Fruit fly (Drosophila melanogaster) whole organism, embryonic: ENCODE measurements around the gene CG6724.
A peak's percentile ranks its signal among the peaks of the same experiment; 100 is the strongest.

ENCODE experiments used
- Ada2b ChIP-seq: fragments of 200-800 bp; sonication (Bioruptor generic); IDR thresholded peaks from 2 replicates; pipeline ENCODE4 v1.3.6; 2022; ENCODE audit warnings: missing biosample characterization, missing genetic modification characterization
- Atf3 ChIP-seq: fragments of 200-800 bp; sonication (Bioruptor generic); optimal IDR thresholded peaks from 3 replicates; lab custom pipeline; 2016; ENCODE audit warnings: missing biosample characterization, missing genetic modification characterization
- Bgb ChIP-seq: fragments of 200-800 bp; sonication (Bioruptor generic); IDR thresholded peaks from 2 replicates; pipeline ENCODE4 v1.3.6; 2022; ENCODE audit warnings: missing biosample characterization, missing genetic modification characterization; ENCODE audit not compliant: partially characterized antibody
- C15 ChIP-seq: fragments of 200-800 bp; sonication (Bioruptor generic); IDR thresholded peaks from 3 replicates; pipeline ENCODE4 v1.3.6; 2022; ENCODE audit warnings: missing biosample characterization, missing genetic modification characterization
- CG11247 ChIP-seq: fragments of 200-800 bp; sonication (Bioruptor generic); IDR thresholded peaks from 2 replicates; pipeline ENCODE4 v1.3.6; 2022; ENCODE audit warnings: missing biosample characterization, missing genetic modification characterization
- CG11398 ChIP-seq: fragments of 200-800 bp; sonication (Bioruptor generic); optimal IDR thresholded peaks from 2 replicates; lab custom pipeline; 2016; ENCODE audit warnings: missing biosample characterization, missing genetic modification characterization
- CG12104 ChIP-seq: fragments of 200-800 bp; sonication (Bioruptor generic); optimal IDR thresholded peaks from 3 replicates; lab custom pipeline; 2016; ENCODE audit warnings: missing biosample characterization, missing genetic modification characterization
- CG12155 ChIP-seq: fragments of 200-800 bp; sonication (Bioruptor generic); optimal IDR thresholded peaks from 3 replicates; lab custom pipeline; 2016; ENCODE audit warnings: missing biosample characterization, missing genetic modification characterization
- CG12769 ChIP-seq: fragments of 200-800 bp; sonication (Bioruptor generic); optimal IDR thresholded peaks from 2 replicates; lab custom pipeline; 2019; ENCODE audit warnings: missing biosample characterization, mild to moderate bottlenecking, missing genetic modification characterization, moderate library complexity
- CG14014 ChIP-seq: fragments of 200-800 bp; sonication (Bioruptor generic); IDR thresholded peaks from 2 replicates; pipeline ENCODE4 v1.3.6; 2022; ENCODE audit warnings: missing biosample characterization, missing genetic modification characterization
- CG16813 ChIP-seq: fragments of 200-800 bp; sonication (Bioruptor generic); IDR thresholded peaks from 3 replicates; pipeline ENCODE4 v1.3.6; 2022; ENCODE audit warnings: missing biosample characterization, missing genetic modification characterization; ENCODE audit not compliant: partially characterized antibody
- CG17186 ChIP-seq: fragments of 200-800 bp; sonication (Bioruptor generic); optimal IDR thresholded peaks from 3 replicates; lab custom pipeline; 2017; ENCODE audit warnings: missing biosample characterization, missing genetic modification reagents, missing genetic modification characterization
- CG2120 ChIP-seq: fragments of 200-800 bp; sonication (Bioruptor generic); optimal IDR thresholded peaks from 3 replicates; lab custom pipeline; 2016; ENCODE audit warnings: missing biosample characterization, missing genetic modification characterization
- CG30431 ChIP-seq: fragments of 200-800 bp; sonication (Bioruptor generic); optimal IDR thresholded peaks from 2 replicates; lab custom pipeline; 2017; ENCODE audit warnings: missing biosample characterization, missing genetic modification characterization
- CG43689 ChIP-seq: fragments of 200-800 bp; sonication (Bioruptor generic); IDR thresholded peaks from 2 replicates; pipeline ENCODE4 v1.3.6; 2022; ENCODE audit warnings: missing biosample characterization, missing genetic modification characterization
- CG4707 ChIP-seq: fragments of 200-800 bp; sonication (Bioruptor generic); optimal IDR thresholded peaks from 2 replicates; lab custom pipeline; 2018; ENCODE audit warnings: missing biosample characterization, mild to moderate bottlenecking, missing genetic modification characterization, moderate library complexity
- CG4730 ChIP-seq: fragments of 200-800 bp; sonication (Bioruptor generic); IDR thresholded peaks from 2 replicates; pipeline ENCODE4 v1.3.6; 2022; ENCODE audit warnings: missing biosample characterization, missing genetic modification characterization
- CG6254 ChIP-seq: fragments of 200-800 bp; sonication (Bioruptor generic); optimal IDR thresholded peaks from 3 replicates; lab custom pipeline; 2017; ENCODE audit warnings: mild to moderate bottlenecking, missing biosample characterization, missing genetic modification reagents, missing genetic modification characterization
- CG6683 ChIP-seq: fragments of 200-800 bp; sonication (Bioruptor generic); optimal IDR thresholded peaks from 2 replicates; lab custom pipeline; 2017; ENCODE audit warnings: missing biosample characterization, mild to moderate bottlenecking, missing genetic modification characterization, missing genetic modification reagents
- CG7745 ChIP-seq: fragments of 200-800 bp; sonication (Bioruptor generic); optimal IDR thresholded peaks from 2 replicates; lab custom pipeline; 2018; ENCODE audit warnings: missing biosample characterization, mild to moderate bottlenecking, missing genetic modification characterization, moderate library complexity
- CG7786 ChIP-seq: fragments of 200-800 bp; sonication (Bioruptor generic); optimal IDR thresholded peaks from 2 replicates; lab custom pipeline; 2016; ENCODE audit warnings: missing biosample characterization, missing genetic modification characterization
- CG8478 ChIP-seq: fragments of >200 bp; optimal IDR thresholded peaks from 2 replicates; lab custom pipeline; 2018
- CG9727 ChIP-seq: fragments of 200-800 bp; sonication (Bioruptor generic); optimal IDR thresholded peaks from 3 replicates; lab custom pipeline; 2017; ENCODE audit warnings: missing biosample characterization, mild to moderate bottlenecking, missing genetic modification characterization
- CG9817 ChIP-seq: fragments of 200-800 bp; sonication (Bioruptor generic); optimal IDR thresholded peaks from 2 replicates; lab custom pipeline; 2018; ENCODE audit warnings: missing biosample characterization, mild to moderate bottlenecking, missing genetic modification characterization, moderate library complexity
- CkIIα-i1 ChIP-seq: fragments of 200-800 bp; sonication (Bioruptor generic); IDR thresholded peaks from 2 replicates; pipeline ENCODE4 v1.3.6; 2022; ENCODE audit warnings: missing biosample characterization, missing genetic modification characterization
- Deaf1 ChIP-seq: fragments of 200-800 bp; optimal IDR thresholded peaks from 3 replicates; lab custom pipeline; 2019; ENCODE audit warnings: missing biosample characterization, mild to moderate bottlenecking, missing genetic modification characterization, moderate library complexity
- Hmr ChIP-seq: fragments of 200-800 bp; sonication (Bioruptor generic); optimal IDR thresholded peaks from 3 replicates; lab custom pipeline; 2017; ENCODE audit warnings: mild to moderate bottlenecking, missing biosample characterization, missing genetic modification reagents, missing genetic modification characterization
- Mes4 ChIP-seq: fragments of 200-800 bp; sonication (Bioruptor generic); optimal IDR thresholded peaks from 2 replicates; lab custom pipeline; 2016; ENCODE audit warnings: missing biosample characterization, missing genetic modification characterization
- NC2β ChIP-seq: fragments of 200-800 bp; sonication (Bioruptor generic); optimal IDR thresholded peaks from 2 replicates; lab custom pipeline; 2016; ENCODE audit warnings: missing biosample characterization, missing genetic modification characterization
- Neu2 ChIP-seq: fragments of 200-800 bp; sonication (Bioruptor generic); optimal IDR thresholded peaks from 3 replicates; lab custom pipeline; 2016; ENCODE audit warnings: missing biosample characterization, missing genetic modification characterization, borderline replicate concordance
- Opbp ChIP-seq: fragments of 200-800 bp; sonication (Bioruptor generic); IDR thresholded peaks from 3 replicates; pipeline ENCODE4 v1.3.6; 2022; ENCODE audit warnings: missing biosample characterization, missing genetic modification characterization; ENCODE audit not compliant: partially characterized antibody
- Pdp1 ChIP-seq, 2 experiments: fragments of 200-800 bp; sonication (Bioruptor generic); optimal IDR thresholded peaks; 3 replicates each; lab custom pipeline; 2016; ENCODE audit warnings: missing biosample characterization in 2 of 2, missing genetic modification characterization in 2 of 2, mild to moderate bottlenecking in 1 of 2, moderate library complexity in 1 of 2
- Rx ChIP-seq: fragments of 200-800 bp; sonication (Bioruptor generic); IDR thresholded peaks from 2 replicates; pipeline ENCODE4 v1.3.6; 2022; ENCODE audit warnings: missing biosample characterization, missing genetic modification characterization
- Sox102F ChIP-seq: fragments of 200-800 bp; sonication (Bioruptor generic); optimal IDR thresholded peaks from 2 replicates; lab custom pipeline; 2018; ENCODE audit warnings: missing biosample characterization, mild to moderate bottlenecking, missing genetic modification characterization, moderate library complexity
- Ssrp ChIP-seq: fragments of 200-800 bp; sonication (Bioruptor generic); optimal IDR thresholded peaks from 2 replicates; lab custom pipeline; 2018; ENCODE audit warnings: missing biosample characterization, mild to moderate bottlenecking, missing genetic modification characterization, moderate library complexity
- TFAM ChIP-seq: fragments of 200-800 bp; sonication (Bioruptor generic); optimal IDR thresholded peaks from 2 replicates; lab custom pipeline; 2017; ENCODE audit warnings: missing biosample characterization, missing genetic modification characterization, inconsistent platforms
- ab ChIP-seq: fragments of 200-800 bp; sonication (Bioruptor generic); optimal IDR thresholded peaks from 2 replicates; lab custom pipeline; 2016; ENCODE audit warnings: missing biosample characterization, missing genetic modification characterization
- ap ChIP-seq: fragments of 200-800 bp; sonication (Bioruptor generic); IDR thresholded peaks from 2 replicates; pipeline ENCODE4 v1.3.6; 2022; ENCODE audit warnings: missing biosample characterization, missing genetic modification characterization
- br ChIP-seq: fragments of >200 bp; optimal IDR thresholded peaks from 2 replicates; lab custom pipeline; 2017
- caup ChIP-seq: fragments of 200-800 bp; sonication (Bioruptor generic); optimal IDR thresholded peaks from 3 replicates; lab custom pipeline; 2017; ENCODE audit warnings: missing biosample characterization, mild to moderate bottlenecking, missing genetic modification characterization, moderate library complexity; ENCODE audit not compliant: severe bottlenecking
- crol ChIP-seq: fragments of 200-800 bp; sonication (Bioruptor generic); IDR thresholded peaks from 2 replicates; pipeline ENCODE4 v1.3.6; 2022; ENCODE audit warnings: missing biosample characterization, missing genetic modification characterization
- emc ChIP-seq: fragments of 200-800 bp; sonication (Bioruptor generic); optimal IDR thresholded peaks from 2 replicates; lab custom pipeline; 2016; ENCODE audit warnings: missing biosample characterization, missing genetic modification characterization
- ems ChIP-seq: fragments of 200-800 bp; sonication (Bioruptor generic); optimal IDR thresholded peaks from 3 replicates; lab custom pipeline; 2016; ENCODE audit warnings: missing biosample characterization, missing genetic modification characterization
- fd102C ChIP-seq: fragments of 200-800 bp; sonication (Bioruptor generic); optimal IDR thresholded peaks from 2 replicates; lab custom pipeline; 2018; ENCODE audit warnings: missing biosample characterization, mild to moderate bottlenecking, missing genetic modification characterization, moderate library complexity
- insv ChIP-seq, 2 experiments: fragments of 200-800 bp; sonication (Bioruptor generic); optimal IDR thresholded peaks; 3 replicates each; lab custom pipeline; 2016 to 2018; ENCODE audit warnings: missing biosample characterization in 2 of 2, missing genetic modification characterization in 2 of 2
- knrl ChIP-seq: fragments of 200-800 bp; sonication (Bioruptor generic); IDR thresholded peaks from 3 replicates; pipeline ENCODE4 v1.3.6; 2022; ENCODE audit warnings: missing biosample characterization, missing genetic modification characterization; ENCODE audit not compliant: partially characterized antibody
- lilli ChIP-seq: fragments of 200-800 bp; sonication (Bioruptor generic); optimal IDR thresholded peaks from 3 replicates; lab custom pipeline; 2016; ENCODE audit warnings: missing biosample characterization, missing genetic modification characterization
- nmo ChIP-seq: fragments of 200-800 bp; sonication (Bioruptor generic); optimal IDR thresholded peaks from 2 replicates; lab custom pipeline; 2018; ENCODE audit warnings: missing biosample characterization, mild to moderate bottlenecking, missing genetic modification characterization, moderate library complexity
- org-1 ChIP-seq: fragments of 200-800 bp; sonication (Bioruptor generic); optimal IDR thresholded peaks from 2 replicates; lab custom pipeline; 2017; ENCODE audit warnings: missing biosample characterization, missing genetic modification characterization
- zfh2 ChIP-seq: fragments of 200-800 bp; sonication (Bioruptor generic); optimal IDR thresholded peaks from 2 replicates; lab custom pipeline; 2016; ENCODE audit warnings: missing biosample characterization, missing genetic modification characterization

Gene CG6724

DNA sequence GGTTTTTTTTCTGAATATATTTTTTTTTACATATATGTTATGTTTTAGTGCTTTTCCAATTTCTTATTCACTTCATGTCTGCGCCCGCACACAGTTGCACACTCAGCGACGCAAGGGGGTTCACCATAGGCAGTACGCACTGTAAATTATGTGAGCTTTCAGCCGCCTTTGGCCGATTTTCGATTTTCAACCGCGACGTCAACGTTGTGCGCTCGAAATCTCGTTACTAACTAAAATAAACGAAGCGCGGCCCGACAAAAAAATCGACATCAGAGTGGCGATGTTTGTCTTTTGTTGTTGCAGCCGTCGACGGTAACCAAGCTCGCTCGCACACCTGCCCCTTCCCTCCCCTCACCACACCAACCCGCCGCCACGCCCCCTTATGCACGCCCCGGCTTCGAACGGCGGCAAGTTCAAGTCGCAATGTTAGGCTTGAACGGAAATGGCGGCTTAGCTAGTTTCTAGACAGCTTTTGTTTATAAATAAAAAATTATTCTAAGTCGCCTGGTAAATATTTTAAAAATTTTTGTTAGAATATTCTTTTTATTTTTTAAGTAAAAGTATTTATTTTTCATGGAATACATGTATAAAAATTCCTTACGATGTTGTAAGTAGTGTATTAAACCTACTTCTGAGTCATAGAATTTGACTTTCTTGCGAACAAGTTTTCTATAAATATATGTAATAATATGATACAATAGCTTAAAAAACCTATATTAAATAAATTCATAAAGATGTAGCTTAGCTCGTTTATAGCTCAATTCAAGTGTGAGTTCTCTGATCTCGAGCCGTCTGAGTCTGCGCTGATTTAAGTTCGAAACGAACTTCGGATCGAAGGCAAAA, 31.3 kb upstream of the CG6724 start, which contains the start of gene CG31869 (continued):
- TF ChIP-seq CG6683 (GFP tag; lab: Kevin White, UChicago) (no peak), CkIIα-i1 (GFP tag; lab: Robert Waterston, UW) (no peak), C15 (GFP tag; lab: Robert Waterston, UW) (no peak), Deaf1 (tag; lab: Kevin White, UChicago) (peak; percentile 77), CG2120 (GFP tag; lab: Kevin White, UChicago) (peak; percentile 34), CG43689 (GFP tag; lab: Robert Waterston, UW) (no peak), CG7786 (GFP tag; lab: Kevin White, UChicago) (no peak), CG12104 (GFP tag; lab: Kevin White, UChicago) (no peak), lilli (GFP tag; lab: Kevin White, UChicago) (no peak), Atf3 (no peak), CG11247 (no peak), Rx (GFP tag; lab: Robert Waterston, UW) (0 out of 2 replicates have a peak, but pooled peaks have one; percentile 10), insv (GFP tag; optimal IDR thresholded peaks at IDR 0.05; lab: Kevin White, UChicago) (no peak), nmo (GFP tag; lab: Kevin White, UChicago) (no peak), Sox102F (GFP tag; lab: Kevin White, UChicago) (no peak), CG12769 (tag; lab: Kevin White, UChicago) (no peak), ab (GFP tag; lab: Kevin White, UChicago) (no peak), Bgb (GFP tag; lab: Robert Waterston, UW) (0 out of 2 replicates have a peak, but pooled peaks have one; percentile 10), Ada2b (GFP tag; lab: Robert Waterston, UW) (no peak), org-1 (GFP tag; lab: Kevin White, UChicago) (no peak), CG8478 (lab: Kevin White, UChicago) (no peak), Ssrp (tag; lab: Kevin White, UChicago) (no peak), br (lab: Kevin White, UChicago) (no peak), CG17186 (GFP tag; lab: Kevin White, UChicago) (no peak), NC2β (no peak), CG14014 (peak; percentile 31; the same call in 1 of the 2 replicates), CG30431 (GFP tag; lab: Kevin White, UChicago) (no peak), ap (GFP tag; lab: Robert Waterston, UW) (no peak), Neu2 (GFP tag; lab: Kevin White, UChicago) (no peak), CG9727 (GFP tag; lab: Kevin White, UChicago) (no peak), Mes4 (GFP tag; lab: Kevin White, UChicago) (no peak), CG4730 (GFP tag; lab: Robert Waterston, UW) (0 out of 2 replicates have a peak, but pooled peaks have one; percentile 15), crol (GFP tag; lab: Robert Waterston, UW) (peak; percentile 87), emc (no peak), CG6254 (GFP tag; lab: Kevin White, UChicago) (no peak), knrl (GFP tag; lab: Robert Waterston, UW) (no peak), CG4707 (GFP tag; lab: Kevin White, UChicago) (no peak), CG11398 (GFP tag; lab: Kevin White, UChicago) (no peak), CG16813 (GFP tag; lab: Robert Waterston, UW) (no peak), caup (no peak), CG9817 (tag; lab: Kevin White, UChicago) (no peak), Hmr (no peak), ems (GFP tag; lab: Kevin White, UChicago) (no peak), zfh2 (peak; percentile 0), Opbp (GFP tag; lab: Robert Waterston, UW) (no peak), CG7745 (tag; lab: Kevin White, UChicago) (no peak), Pdp1 (GFP tag; optimal IDR thresholded peaks at IDR 0.05; lab: Kevin White, UChicago) (no peak), TFAM (GFP tag; lab: Kevin White, UChicago) (no peak), fd102C (no peak), CG12155 (no peak)
